Worm (Caenorhabditis elegans): ENCODE measurements around the gene C47E8.4.
A peak's percentile ranks its signal among the peaks of the same experiment; 100 is the strongest.

DNA sequence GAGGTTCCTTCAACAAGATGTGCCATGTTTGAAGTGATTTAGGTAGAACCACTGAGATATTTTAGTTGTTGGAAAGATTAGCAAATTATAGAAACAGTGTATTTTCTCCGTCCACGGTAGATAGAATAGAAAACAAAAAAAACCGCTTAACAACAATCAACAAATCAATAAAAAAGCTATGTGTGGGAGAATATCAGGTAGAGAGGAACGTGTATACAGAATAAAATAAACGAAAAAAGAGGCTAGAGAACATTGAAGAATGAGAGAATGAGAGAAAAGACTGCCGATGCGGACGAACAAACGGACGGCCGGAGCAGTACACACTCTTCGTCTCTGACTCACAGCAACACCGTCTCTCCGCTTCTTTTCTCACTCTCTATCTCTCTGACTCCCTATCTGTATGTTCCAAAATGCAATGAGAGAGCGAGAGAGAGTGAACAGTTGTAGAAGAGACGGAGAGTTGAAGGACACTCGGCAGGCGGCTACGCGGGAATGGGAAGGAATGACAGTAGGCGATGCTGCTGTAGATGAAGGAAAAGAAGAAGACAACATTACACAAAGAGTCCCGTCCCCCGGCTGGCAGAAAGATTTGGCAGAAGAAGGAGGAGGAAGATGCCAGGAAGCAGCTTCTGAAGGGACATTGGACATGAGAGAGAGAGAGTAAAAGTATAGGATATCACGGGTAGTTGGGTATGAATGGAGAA is 11.5 kb upstream of the C47E8.4 start, which contains the start of gene unc-112:
- TF ChIP-seq lsy-2 (tag; optimal IDR thresholded peaks at IDR 0.05) (peak; percentile 35), pha-4 (tag; optimal IDR thresholded peaks at IDR 0.05) (peak; percentile 80), snpc-4 (tag; optimal IDR thresholded peaks at IDR 0.05) (no peak), unc-39 (tag; optimal IDR thresholded peaks at IDR 0.05) (no peak), lin-13 (tag; optimal IDR thresholded peaks at IDR 0.05) (peak; percentile 15), nhr-237 (tag; optimal IDR thresholded peaks at IDR 0.05) (peak; percentile 31), mls-2 (tag; optimal IDR thresholded peaks at IDR 0.05) (peak; percentile 89)

Data from whole organism, mixed stage, embryonic.